Worm (Caenorhabditis elegans) whole organism, mixed stage, embryonic: ENCODE measurements around the gene Y37H2C.4.

ENCODE experiments used
- M03D4.4 ChIP-seq: sonication (generic microtip); optimal IDR thresholded peaks from 2 replicates; lab custom pipeline; 2017; ENCODE audit warnings: mild to moderate bottlenecking, missing genetic modification characterization, missing compliant biosample characterization
- bed-3 ChIP-seq: fragments of 200-800 bp; sonication (Bioruptor generic); optimal IDR thresholded peaks from 3 replicates; lab custom pipeline; 2018; ENCODE audit warnings: mild to moderate bottlenecking, missing genetic modification characterization, moderate library complexity, missing compliant biosample characterization
- blmp-1 ChIP-seq: fragments of 150-350 bp; optimal IDR thresholded peaks from 2 replicates; lab custom pipeline; 2014; ENCODE audit warnings: missing biosample characterization, missing genetic modification characterization
- ceh-39 ChIP-seq: fragments of 150-350 bp; optimal IDR thresholded peaks from 2 replicates; lab custom pipeline; 2014; ENCODE audit warnings: missing biosample characterization, missing genetic modification characterization
- ceh-43 ChIP-seq: fragments of 200-800 bp; sonication (Bioruptor generic); optimal IDR thresholded peaks from 2 replicates; lab custom pipeline; 2018; ENCODE audit warnings: mild to moderate bottlenecking, missing genetic modification characterization, moderate library complexity, missing compliant biosample characterization
- ceh-83 ChIP-seq: fragments of 200-800 bp; sonication (Bioruptor generic); optimal IDR thresholded peaks from 2 replicates; lab custom pipeline; 2018; ENCODE audit warnings: mild to moderate bottlenecking, missing genetic modification characterization, missing compliant biosample characterization
- cnd-1 ChIP-seq: fragments of 200-800 bp; sonication (Bioruptor generic); optimal IDR thresholded peaks from 2 replicates; lab custom pipeline; 2018; ENCODE audit warnings: mild to moderate bottlenecking, missing genetic modification characterization, missing compliant biosample characterization
- drap-1 ChIP-seq: fragments of 200-800 bp; sonication (Bioruptor generic); optimal IDR thresholded peaks from 3 replicates; lab custom pipeline; 2018; ENCODE audit warnings: mild to moderate bottlenecking, missing genetic modification characterization, missing compliant biosample characterization
- elt-1 ChIP-seq: sonication (generic microtip); optimal IDR thresholded peaks from 2 replicates; lab custom pipeline; 2017; ENCODE audit warnings: missing genetic modification characterization, mild to moderate bottlenecking, missing compliant biosample characterization, antibody characterized with exemption, moderate library complexity, borderline replicate concordance; ENCODE audit not compliant: insufficient read depth
- elt-3 ChIP-seq: fragments of 150-350 bp; optimal IDR thresholded peaks from 2 replicates; lab custom pipeline; 2014; ENCODE audit warnings: missing biosample characterization, missing genetic modification characterization
- flh-1 ChIP-seq: fragments of 200-800 bp; sonication (Bioruptor generic); optimal IDR thresholded peaks from 2 replicates; lab custom pipeline; 2018; ENCODE audit warnings: mild to moderate bottlenecking, missing genetic modification characterization, moderate library complexity, missing compliant biosample characterization
- ham-2 ChIP-seq: fragments of 200-800 bp; sonication (Bioruptor generic); optimal IDR thresholded peaks from 2 replicates; lab custom pipeline; 2018; ENCODE audit warnings: mild to moderate bottlenecking, missing genetic modification characterization, missing compliant biosample characterization
- hlh-1 ChIP-seq: fragments of 150-350 bp; optimal IDR thresholded peaks from 2 replicates; lab custom pipeline; 2014; ENCODE audit warnings: missing biosample characterization, missing genetic modification reagents, missing genetic modification characterization
- lin-13 ChIP-seq: fragments of 150-350 bp; optimal IDR thresholded peaks from 2 replicates; lab custom pipeline; 2014; ENCODE audit warnings: missing biosample characterization, missing genetic modification characterization
- lin-32 ChIP-seq: fragments of 200-800 bp; sonication (Bioruptor generic); optimal IDR thresholded peaks from 2 replicates; lab custom pipeline; 2018; ENCODE audit warnings: mild to moderate bottlenecking, missing genetic modification characterization, missing compliant biosample characterization
- lsy-2 ChIP-seq: fragments of 150-350 bp; optimal IDR thresholded peaks from 2 replicates; lab custom pipeline; 2014; ENCODE audit warnings: missing biosample characterization, missing genetic modification characterization
- mab-5 ChIP-seq: fragments of 150-350 bp; optimal IDR thresholded peaks from 2 replicates; lab custom pipeline; 2014; ENCODE audit warnings: missing biosample characterization, missing genetic modification characterization
- mep-1 ChIP-seq: fragments of 150-350 bp; optimal IDR thresholded peaks from 2 replicates; lab custom pipeline; 2017; ENCODE audit warnings: missing biosample characterization, missing genetic modification reagents, missing genetic modification characterization, inconsistent platforms
- mls-2 ChIP-seq: sonication (generic microtip); optimal IDR thresholded peaks from 2 replicates; lab custom pipeline; 2016; ENCODE audit warnings: mild to moderate bottlenecking, missing genetic modification characterization, moderate library complexity, missing compliant biosample characterization
- nhr-12 ChIP-seq: fragments of 150-350 bp; optimal IDR thresholded peaks from 2 replicates; lab custom pipeline; 2014; ENCODE audit warnings: missing biosample characterization, missing genetic modification characterization
- nhr-2 ChIP-seq: fragments of 150-350 bp; optimal IDR thresholded peaks from 2 replicates; lab custom pipeline; 2014; ENCODE audit warnings: missing biosample characterization, missing genetic modification characterization
- nhr-237 ChIP-seq: fragments of 150-350 bp; optimal IDR thresholded peaks from 2 replicates; lab custom pipeline; 2014; ENCODE audit warnings: missing biosample characterization, missing genetic modification characterization
- nhr-28 ChIP-seq: fragments of 150-350 bp; optimal IDR thresholded peaks from 2 replicates; lab custom pipeline; 2014; ENCODE audit warnings: missing biosample characterization, missing genetic modification characterization
- pha-4 ChIP-seq: fragments of 150-350 bp; optimal IDR thresholded peaks from 2 replicates; lab custom pipeline; 2018; ENCODE audit warnings: missing biosample characterization, missing genetic modification reagents, missing genetic modification characterization
- sem-2 ChIP-seq: fragments of 200-800 bp; sonication (Bioruptor generic); optimal IDR thresholded peaks from 2 replicates; lab custom pipeline; 2018; ENCODE audit warnings: mild to moderate bottlenecking, missing genetic modification characterization, missing compliant biosample characterization
- snpc-4 ChIP-seq: fragments of 150-350 bp; optimal IDR thresholded peaks from 2 replicates; lab custom pipeline; 2014; ENCODE audit warnings: missing biosample characterization, missing genetic modification characterization
- sptf-1 ChIP-seq: sonication (generic microtip); optimal IDR thresholded peaks from 2 replicates; lab custom pipeline; 2017; ENCODE audit warnings: mild to moderate bottlenecking, missing genetic modification characterization, moderate library complexity, missing compliant biosample characterization
- tbx-8 ChIP-seq: fragments of 200-800 bp; sonication (Bioruptor generic); optimal IDR thresholded peaks from 2 replicates; lab custom pipeline; 2018; ENCODE audit warnings: mild to moderate bottlenecking, missing genetic modification characterization, moderate library complexity, missing compliant biosample characterization
- unc-120 ChIP-seq: sonication (generic microtip); optimal IDR thresholded peaks from 2 replicates; lab custom pipeline; 2017; ENCODE audit warnings: missing genetic modification characterization, missing compliant biosample characterization; ENCODE audit not compliant: poor library complexity, severe bottlenecking
- unc-39 ChIP-seq: fragments of 150-350 bp; optimal IDR thresholded peaks from 2 replicates; lab custom pipeline; 2014; ENCODE audit warnings: missing biosample characterization, missing genetic modification characterization
- zip-8 ChIP-seq: fragments of 150-350 bp; optimal IDR thresholded peaks from 2 replicates; lab custom pipeline; 2014; ENCODE audit warnings: missing biosample characterization, missing genetic modification characterization
- ztf-11 ChIP-seq: fragments of 150-350 bp; optimal IDR thresholded peaks from 2 replicates; lab custom pipeline; 2014; ENCODE audit warnings: missing biosample characterization, missing genetic modification characterization

The Y37H2C.4 gene

ce11 chrV:18270403-18270802 lies at the start of gene Y37H2C.4:
Gene Y37H2C.4, plus strand, starts transcription at chrV:18270703.
- TF ChIP-seq elt-3 (tag; lab: Kevin White, UChicago) (no peak), drap-1 (no peak), hlh-1 (tag; lab: Kevin White, UChicago) (no peak), sem-2 (GFP tag; lab: Kevin White, UChicago) (no peak), nhr-12 (tag; lab: Kevin White, UChicago) (no peak), mab-5 (tag; lab: Kevin White, UChicago) (no peak), unc-39 (tag; lab: Kevin White, UChicago) (no peak), sptf-1 (tag; lab: Kevin White, UChicago) (no peak), cnd-1 (tag; lab: Kevin White, UChicago) (no peak), lin-32 (no peak), lsy-2 (tag; lab: Kevin White, UChicago) (no peak), snpc-4 (tag; lab: Kevin White, UChicago) (no peak), M03D4.4 (tag; lab: Kevin White, UChicago) (no peak), zip-8 (tag; lab: Kevin White, UChicago) (no peak)
- TF ChIP-seq, all 35 proteins: peak for 0

ce11 chrV:18224353-18224752 lies 46.1 kb upstream of the Y37H2C.4 start, which contains the start of gene F16H6.10:
Gene F16H6.10, minus strand, starts transcription at chrV:18224453.
- TF ChIP-seq ceh-43 (no peak), zip-8 (tag; lab: Kevin White, UChicago) (no peak), elt-1 (no peak), sptf-1 (tag; lab: Kevin White, UChicago) (no peak), nhr-28 (tag; lab: Kevin White, UChicago) (no peak), elt-3 (tag; lab: Kevin White, UChicago) (no peak), lin-32 (no peak), lin-13 (tag; lab: Kevin White, UChicago) (no peak), nhr-237 (tag; lab: Kevin White, UChicago) (no peak), mab-5 (tag; lab: Kevin White, UChicago) (no peak), ham-2 (GFP tag; lab: Kevin White, UChicago) (no peak), cnd-1 (tag; lab: Kevin White, UChicago) (no peak), unc-39 (tag; lab: Kevin White, UChicago) (no peak)

ce11 chrV:18235808-18236207 lies 34.7 kb upstream of the Y37H2C.4 start:
- TF ChIP-seq unc-39 (tag; lab: Kevin White, UChicago), result no peak
- TF ChIP-seq zip-8 (tag; lab: Kevin White, UChicago), result no peak
- TF ChIP-seq mls-2, result no peak
- no peak for TF ChIP-seq mab-5 (tag; lab: Kevin White, UChicago)
- no peak for TF ChIP-seq ceh-39 (tag; lab: Kevin White, UChicago)
- no peak for TF ChIP-seq flh-1 (GFP tag; lab: Kevin White, UChicago)
- no peak for TF ChIP-seq nhr-2 (tag; lab: Kevin White, UChicago)
- TF ChIP-seq lsy-2 (tag; lab: Kevin White, UChicago), result no peak
- TF ChIP-seq elt-1, result no peak
- TF ChIP-seq nhr-12 (tag; lab: Kevin White, UChicago), result no peak
- no peak for TF ChIP-seq elt-3 (tag; lab: Kevin White, UChicago)
- no peak for TF ChIP-seq hlh-1 (tag; lab: Kevin White, UChicago)
- TF ChIP-seq nhr-237 (tag; lab: Kevin White, UChicago), result no peak
- TF ChIP-seq unc-120 (tag; lab: Kevin White, UChicago), result no peak
- no peak for TF ChIP-seq mep-1 (tag; lab: Kevin White, UChicago)
- TF ChIP-seq tbx-8 (GFP tag; lab: Kevin White, UChicago), result no peak

ce11 chrV:18236714-18237288 lies 33.7 kb upstream of the Y37H2C.4 start, which contains the start of gene R10E8.3:
Gene R10E8.3, minus strand, starts transcription at chrV:18236764.
- no peak for TF ChIP-seq snpc-4 (tag; lab: Kevin White, UChicago)
- TF ChIP-seq zip-8 (tag; lab: Kevin White, UChicago), result no peak
- no peak for TF ChIP-seq nhr-12 (tag; lab: Kevin White, UChicago)
- no peak for TF ChIP-seq ztf-11 (tag; lab: Kevin White, UChicago)

- TF ChIP-seq bed-3 (GFP tag; lab: Kevin White, UChicago) (no peak), zip-8 (tag; lab: Kevin White, UChicago) (no peak), hlh-1 (tag; lab: Kevin White, UChicago) (no peak), ceh-43 (no peak), nhr-12 (tag; lab: Kevin White, UChicago) (no peak), flh-1 (GFP tag; lab: Kevin White, UChicago) (no peak), lin-32 (no peak), elt-1 (no peak), drap-1 (no peak), pha-4 (tag; lab: Kevin White, UChicago) (no peak), M03D4.4 (tag; lab: Kevin White, UChicago) (no peak), nhr-2 (tag; lab: Kevin White, UChicago) (no peak), cnd-1 (tag; lab: Kevin White, UChicago) (no peak), blmp-1 (tag; lab: Kevin White, UChicago) (no peak), mls-2 (no peak), ceh-83 (no peak), lin-13 (tag; lab: Kevin White, UChicago) (no peak)
Measured at ce11 chrV:18241328-18241727, 29.2 kb upstream of the Y37H2C.4 start, which contains the start of gene R10E8.8. Gene R10E8.8, minus strand, starts transcription at chrV:18241670.
